Worm (Caenorhabditis elegans) whole organism, midembryonic: ENCODE measurements around the gene try-10.

Source experiments
- T22C8.4 ChIP-seq: fragments of 200-800 bp; sonication (Bioruptor generic); IDR thresholded peaks from 2 replicates; pipeline ENCODE4 v1.3.6; 2022; ENCODE audit warnings: missing genetic modification characterization, missing compliant biosample characterization
- cog-1 ChIP-seq: sonication (generic microtip); optimal IDR thresholded peaks from 2 replicates; lab custom pipeline; 2016; ENCODE audit warnings: missing genetic modification characterization, missing compliant biosample characterization
- flt-1 ChIP-seq: fragments of 200-800 bp; sonication (Bioruptor generic); IDR thresholded peaks from 2 replicates; pipeline ENCODE4 v1.3.6; 2022; ENCODE audit warnings: missing genetic modification characterization, missing compliant biosample characterization
- klf-2 ChIP-seq: fragments of 200-800 bp; sonication (Bioruptor generic); conservative IDR thresholded peaks from 2 replicates; pipeline ENCODE4 v1.3.6; 2022; ENCODE audit warnings: missing genetic modification reagents, missing genetic modification characterization, missing compliant biosample characterization
- med-1 ChIP-seq: sonication (generic microtip); optimal IDR thresholded peaks from 2 replicates; lab custom pipeline; 2017; ENCODE audit warnings: missing genetic modification characterization, mild to moderate bottlenecking, missing compliant biosample characterization, antibody characterized with exemption, missing genetic modification reagents; ENCODE audit not compliant: insufficient read depth
- ref-1 ChIP-seq: fragments of 200-800 bp; sonication (Bioruptor generic); conservative IDR thresholded peaks from 2 replicates; pipeline ENCODE4 v1.3.6; 2022; ENCODE audit warnings: missing genetic modification reagents, missing genetic modification characterization, missing compliant biosample characterization
- tab-1 ChIP-seq: fragments of 200-800 bp; sonication (Bioruptor generic); IDR thresholded peaks from 2 replicates; pipeline ENCODE4 v1.3.6; 2022; ENCODE audit warnings: missing genetic modification characterization, missing compliant biosample characterization
- ztf-23 ChIP-seq: fragments of 200-800 bp; sonication (Bioruptor generic); IDR thresholded peaks from 2 replicates; pipeline ENCODE4 v1.3.6; 2022; ENCODE audit warnings: missing genetic modification reagents, missing genetic modification characterization, missing compliant biosample characterization
- ztf-29 ChIP-seq: fragments of 200-800 bp; sonication (Bioruptor generic); IDR thresholded peaks from 2 replicates; pipeline ENCODE4 v1.3.6; 2022; ENCODE audit warnings: missing genetic modification reagents, missing genetic modification characterization, missing compliant biosample characterization

DNA sequence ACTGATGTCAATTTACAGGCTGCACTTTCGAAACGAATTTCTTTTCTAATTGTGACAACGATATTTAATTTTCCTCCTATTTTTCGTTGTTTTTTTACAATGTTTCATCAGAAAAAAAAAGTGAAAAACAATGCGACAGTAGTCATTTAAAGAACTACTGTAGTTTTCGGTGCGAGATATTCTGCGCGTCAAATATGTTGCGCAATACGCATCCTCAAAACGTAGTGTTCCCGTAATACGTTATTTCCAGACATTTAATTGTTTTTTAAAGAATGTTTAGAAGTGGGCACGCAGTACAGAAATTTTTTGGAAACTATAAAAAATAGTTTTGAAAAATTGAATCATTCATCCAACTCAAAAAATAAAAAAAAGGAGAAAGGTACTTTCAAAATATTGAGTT, 39.0 kb downstream of the try-10 start:
- TF ChIP-seq T22C8.4 (GFP tag; lab: Robert Waterston, UW) = no peak
- no peak for TF ChIP-seq klf-2 (GFP tag; lab: Robert Waterston, UW)
- no peak for TF ChIP-seq med-1
- TF ChIP-seq ref-1 (GFP tag; lab: Robert Waterston, UW) = no peak
- TF ChIP-seq cog-1 = no peak
- no peak for TF ChIP-seq ztf-23 (GFP tag; lab: Robert Waterston, UW)
- no peak for TF ChIP-seq flt-1
- TF ChIP-seq ztf-29 (GFP tag; lab: Robert Waterston, UW) = no peak
- no peak for TF ChIP-seq tab-1
